Worm (Caenorhabditis elegans) whole organism, late embryonic: ENCODE measurements around the gene Y69E1A.8.

Experiments
- C38D4.7 ChIP-seq: fragments of 200-800 bp; sonication (Bioruptor generic); optimal IDR thresholded peaks from 2 replicates; lab custom pipeline; 2018; ENCODE audit warnings: mild to moderate bottlenecking, missing genetic modification characterization, moderate library complexity, missing compliant biosample characterization
- K02D7.2 ChIP-seq: sonication (generic microtip); optimal IDR thresholded peaks from 2 replicates; lab custom pipeline; 2017; ENCODE audit warnings: mild to moderate bottlenecking, missing genetic modification characterization, missing compliant biosample characterization
- T23F11.4 ChIP-seq: fragments of 200-800 bp; sonication (Bioruptor generic); optimal IDR thresholded peaks from 2 replicates; lab custom pipeline; 2018; ENCODE audit warnings: mild to moderate bottlenecking, missing genetic modification characterization, missing compliant biosample characterization
- Y22D7AL.16 ChIP-seq: sonication (generic microtip); optimal IDR thresholded peaks from 2 replicates; lab custom pipeline; 2016; ENCODE audit warnings: missing genetic modification characterization, missing compliant biosample characterization
- ahr-1 ChIP-seq: sonication (generic microtip); optimal IDR thresholded peaks from 2 replicates; lab custom pipeline; 2016; ENCODE audit warnings: missing genetic modification characterization, missing compliant biosample characterization
- ceh-18 ChIP-seq: sonication (generic microtip); optimal IDR thresholded peaks from 2 replicates; lab custom pipeline; 2016; ENCODE audit warnings: missing genetic modification characterization, missing compliant biosample characterization
- ceh-30 ChIP-seq: fragments of 150-350 bp; optimal IDR thresholded peaks from 2 replicates; lab custom pipeline; 2014; ENCODE audit warnings: missing biosample characterization, missing genetic modification characterization
- ceh-31 ChIP-seq: sonication (generic microtip); optimal IDR thresholded peaks from 2 replicates; lab custom pipeline; 2016; ENCODE audit warnings: missing genetic modification characterization, missing compliant biosample characterization
- ceh-34 ChIP-seq: sonication (generic microtip); optimal IDR thresholded peaks from 2 replicates; lab custom pipeline; 2016; ENCODE audit warnings: mild to moderate bottlenecking, missing genetic modification characterization, missing compliant biosample characterization
- ceh-48 ChIP-seq: sonication (generic microtip); optimal IDR thresholded peaks from 2 replicates; lab custom pipeline; 2016; ENCODE audit warnings: missing genetic modification characterization, inconsistent platforms, missing compliant biosample characterization
- ceh-6 ChIP-seq: fragments of 200-800 bp; sonication (Bioruptor generic); optimal IDR thresholded peaks from 2 replicates; lab custom pipeline; 2018; ENCODE audit warnings: mild to moderate bottlenecking, missing genetic modification characterization, missing compliant biosample characterization
- che-1 ChIP-seq: sonication (generic microtip); optimal IDR thresholded peaks from 2 replicates; lab custom pipeline; 2016; ENCODE audit warnings: mild to moderate bottlenecking, missing genetic modification characterization, missing compliant biosample characterization
- ets-4 ChIP-seq: sonication (generic microtip); optimal IDR thresholded peaks from 2 replicates; lab custom pipeline; 2016; ENCODE audit warnings: missing genetic modification characterization, missing compliant biosample characterization
- eyg-1 ChIP-seq: sonication (generic microtip); optimal IDR thresholded peaks from 2 replicates; lab custom pipeline; 2016; ENCODE audit warnings: missing genotype, missing genetic modification characterization, missing compliant biosample characterization
- fax-1 ChIP-seq: sonication (generic microtip); optimal IDR thresholded peaks from 2 replicates; lab custom pipeline; 2016; ENCODE audit warnings: missing genotype, missing genetic modification characterization, missing compliant biosample characterization
- fkh-10 ChIP-seq: fragments of 150-350 bp; optimal IDR thresholded peaks from 2 replicates; lab custom pipeline; 2014; ENCODE audit warnings: missing biosample characterization, missing genetic modification reagents, missing genetic modification characterization
- gmeb-2 ChIP-seq: sonication (generic microtip); optimal IDR thresholded peaks from 2 replicates; lab custom pipeline; 2016; ENCODE audit warnings: missing genetic modification characterization, inconsistent platforms, missing compliant biosample characterization
- hlh-15 ChIP-seq: sonication (generic microtip); optimal IDR thresholded peaks from 2 replicates; lab custom pipeline; 2016; ENCODE audit warnings: missing genetic modification characterization, missing compliant biosample characterization
- hlh-30 ChIP-seq: sonication (generic microtip); optimal IDR thresholded peaks from 2 replicates; lab custom pipeline; 2017; ENCODE audit warnings: antibody characterized with exemption, missing genetic modification characterization, missing compliant biosample characterization; ENCODE audit not compliant: insufficient read depth
- mec-3 ChIP-seq: sonication (generic microtip); optimal IDR thresholded peaks from 2 replicates; lab custom pipeline; 2016; ENCODE audit warnings: borderline replicate concordance, missing genetic modification characterization, missing compliant biosample characterization
- nfya-1 ChIP-seq: sonication (generic microtip); optimal IDR thresholded peaks from 2 replicates; lab custom pipeline; 2017; ENCODE audit warnings: missing genetic modification characterization, mild to moderate bottlenecking, missing compliant biosample characterization, antibody characterized with exemption, moderate library complexity
- nhr-232 ChIP-seq: sonication (generic microtip); optimal IDR thresholded peaks from 2 replicates; lab custom pipeline; 2016; ENCODE audit warnings: missing genetic modification characterization, missing compliant biosample characterization
- pat-9 ChIP-seq: fragments of 200-800 bp; sonication (Bioruptor generic); optimal IDR thresholded peaks from 2 replicates; lab custom pipeline; 2018; ENCODE audit warnings: mild to moderate bottlenecking, missing genetic modification characterization, moderate library complexity, missing compliant biosample characterization
- pax-1 ChIP-seq: fragments of 150-350 bp; optimal IDR thresholded peaks from 2 replicates; lab custom pipeline; 2014; ENCODE audit warnings: missing biosample characterization, missing genetic modification characterization
- pha-2 ChIP-seq: sonication (generic microtip); optimal IDR thresholded peaks from 2 replicates; lab custom pipeline; 2017; ENCODE audit warnings: mild to moderate bottlenecking, missing genetic modification characterization, missing compliant biosample characterization
- pha-4 ChIP-seq: fragments of 150-350 bp; optimal IDR thresholded peaks from 2 replicates; lab custom pipeline; 2018; ENCODE audit warnings: missing biosample characterization, missing genetic modification reagents, missing genetic modification characterization
- pqm-1 ChIP-seq: sonication (generic microtip); optimal IDR thresholded peaks from 2 replicates; lab custom pipeline; 2016; ENCODE audit warnings: missing genetic modification characterization, missing compliant biosample characterization
- rnt-1 ChIP-seq: sonication (generic microtip); optimal IDR thresholded peaks from 2 replicates; lab custom pipeline; 2016; ENCODE audit warnings: missing genetic modification characterization, missing compliant biosample characterization
- sox-4 ChIP-seq: sonication (generic microtip); optimal IDR thresholded peaks from 2 replicates; lab custom pipeline; 2017; ENCODE audit warnings: mild to moderate bottlenecking, missing genetic modification characterization, inconsistent platforms, missing compliant biosample characterization
- tbx-2 ChIP-seq: sonication (generic microtip); optimal IDR thresholded peaks from 2 replicates; lab custom pipeline; 2016; ENCODE audit warnings: missing genetic modification characterization, missing compliant biosample characterization
- tbx-7 ChIP-seq: sonication (generic microtip); optimal IDR thresholded peaks from 2 replicates; lab custom pipeline; 2016; ENCODE audit warnings: missing genotype, missing genetic modification characterization, missing compliant biosample characterization
- ttx-3 ChIP-seq: sonication (generic microtip); optimal IDR thresholded peaks from 2 replicates; lab custom pipeline; 2016; ENCODE audit warnings: missing genetic modification reagents, missing genetic modification characterization, missing compliant biosample characterization
- unc-42 ChIP-seq: sonication (generic microtip); optimal IDR thresholded peaks from 2 replicates; lab custom pipeline; 2016; ENCODE audit warnings: missing genotype, missing genetic modification characterization, missing compliant biosample characterization
- unc-55 ChIP-seq: sonication (generic microtip); optimal IDR thresholded peaks from 2 replicates; lab custom pipeline; 2017; ENCODE audit warnings: missing biosample characterization, missing genetic modification reagents, missing genetic modification characterization
- unc-86 ChIP-seq: sonication (generic microtip); optimal IDR thresholded peaks from 2 replicates; lab custom pipeline; 2016; ENCODE audit warnings: missing genetic modification characterization, missing compliant biosample characterization
- zip-5 ChIP-seq: sonication (generic microtip); optimal IDR thresholded peaks from 2 replicates; lab custom pipeline; 2016; ENCODE audit warnings: missing genetic modification characterization, missing compliant biosample characterization

Gene Y69E1A.8

DNA sequence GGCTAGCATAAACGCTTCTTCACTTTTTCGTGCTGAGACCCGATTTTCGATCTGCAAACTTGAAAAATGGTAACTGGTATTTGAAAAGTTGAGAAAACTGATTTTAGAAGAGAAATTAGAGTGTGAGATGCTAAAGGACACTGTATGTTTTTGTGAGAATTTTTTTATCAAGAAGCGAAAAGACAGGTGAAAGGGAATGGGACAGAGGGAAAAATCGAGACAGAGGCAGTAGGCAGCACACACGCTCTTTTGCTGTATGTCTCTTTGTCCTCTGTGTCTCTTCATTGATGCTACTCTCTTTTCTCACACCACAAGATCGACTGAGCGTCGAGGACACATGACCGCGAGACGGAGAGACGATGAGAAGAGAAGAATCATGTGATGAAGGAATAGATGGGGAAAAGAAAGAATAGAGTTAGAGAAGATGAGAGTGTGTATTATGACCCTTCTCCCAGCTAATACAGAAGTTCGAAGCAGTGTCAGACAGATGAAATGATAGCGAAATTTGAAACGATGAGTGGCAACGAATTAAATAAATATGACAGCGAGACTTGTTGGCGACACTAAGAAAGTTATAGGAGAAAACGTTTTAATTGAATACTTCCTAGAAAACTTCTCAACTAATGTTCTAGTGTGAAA is 30.4 kb upstream of the Y69E1A.8 start, which contains the start of gene lgg-2 (continued):
- no peak for TF ChIP-seq ahr-1
- no peak for TF ChIP-seq eyg-1 (tag; lab: Kevin White, UChicago)
- no peak for TF ChIP-seq che-1
- TF ChIP-seq ceh-31 = peak; percentile 73
- TF ChIP-seq mec-3 (tag; lab: Kevin White, UChicago) = no peak
- peak; percentile 29 for TF ChIP-seq pax-1 (tag; lab: Kevin White, UChicago)
- TF ChIP-seq fkh-10 (GFP tag; lab: Kevin White, UChicago) = no peak
- no peak for TF ChIP-seq pat-9
- TF ChIP-seq nhr-232 (tag; lab: Kevin White, UChicago) = no peak
- TF ChIP-seq sox-4 (tag; lab: Kevin White, UChicago) = no peak
- no peak for TF ChIP-seq pqm-1 (tag; lab: Kevin White, UChicago)
- TF ChIP-seq ceh-6 (GFP tag; lab: Kevin White, UChicago) = no peak
- TF ChIP-seq ets-4 (tag; lab: Kevin White, UChicago) = peak; percentile 29
- TF ChIP-seq rnt-1 = peak; percentile 75
- TF ChIP-seq hlh-15 = no peak
- TF ChIP-seq pha-4 = no peak
- TF ChIP-seq hlh-30 (tag; lab: Kevin White, UChicago) = peak; percentile 100
- TF ChIP-seq ceh-30 (tag; lab: Kevin White, UChicago) = no peak
- no peak for TF ChIP-seq C38D4.7 (GFP tag; lab: Kevin White, UChicago)
- no peak for TF ChIP-seq T23F11.4 (GFP tag; lab: Kevin White, UChicago)
- TF ChIP-seq unc-55 (GFP tag; lab: Kevin White, UChicago) = peak; percentile 69
- no peak for TF ChIP-seq tbx-7 (tag; lab: Kevin White, UChicago)
- peak; percentile 45 for TF ChIP-seq fax-1 (tag; lab: Kevin White, UChicago)
- TF ChIP-seq ttx-3 = no peak
- TF ChIP-seq, all 69 proteins: peak for 19

DNA sequence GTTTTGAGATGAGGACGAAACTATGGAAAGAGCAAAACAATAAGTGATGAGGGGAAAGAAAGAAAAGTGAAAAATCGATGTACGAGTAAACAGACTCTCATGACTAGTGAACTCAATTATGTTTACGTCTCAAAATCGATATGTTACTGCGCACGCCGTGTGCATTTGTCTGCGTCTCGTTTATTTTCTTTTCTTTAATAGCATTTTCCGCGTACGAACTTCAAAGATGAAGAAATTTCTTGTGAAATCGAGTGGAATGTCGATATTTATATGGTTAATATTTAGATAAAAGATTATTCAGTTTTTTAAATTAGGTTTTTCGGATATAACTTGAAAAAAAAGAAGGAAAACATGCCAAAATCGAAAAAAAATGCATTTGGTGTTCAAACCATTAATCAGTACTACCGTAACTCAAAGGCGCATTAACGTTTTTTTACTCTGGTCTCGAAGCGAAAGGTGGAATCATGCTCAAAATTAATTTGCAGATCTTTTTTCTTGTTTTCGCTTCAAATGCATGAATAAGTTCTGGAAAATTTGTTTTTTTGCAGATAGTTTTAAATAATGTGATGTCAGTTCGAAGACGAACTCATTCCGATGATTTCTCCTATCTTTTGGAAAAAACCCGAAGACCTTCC is 29.4 kb upstream of the Y69E1A.8 start, which contains the start of gene fic-1:
TSS of gene fic-1 (plus strand) at position 549 of the 635 bp plus-strand sequence.
- peak; percentile 13 for TF ChIP-seq unc-55 (GFP tag; lab: Kevin White, UChicago)
- TF ChIP-seq Y22D7AL.16 (tag; lab: Kevin White, UChicago) = no peak
- TF ChIP-seq ceh-48 (tag; lab: Kevin White, UChicago) = peak; percentile 98
- TF ChIP-seq tbx-2 = peak; percentile 18
- TF ChIP-seq nhr-232 (tag; lab: Kevin White, UChicago) = no peak
- TF ChIP-seq ceh-31 = peak; percentile 78
- peak; percentile 56 for TF ChIP-seq hlh-30 (tag; lab: Kevin White, UChicago)
- TF ChIP-seq pha-2 = no peak
- peak; percentile 52 for TF ChIP-seq nfya-1 (tag; lab: Kevin White, UChicago)
- no peak for TF ChIP-seq ceh-34 (tag; lab: Kevin White, UChicago)
- TF ChIP-seq gmeb-2 (tag; lab: Kevin White, UChicago) = no peak
- peak; percentile 99 for TF ChIP-seq unc-42 (tag; lab: Kevin White, UChicago)
- TF ChIP-seq unc-86 = no peak

DNA sequence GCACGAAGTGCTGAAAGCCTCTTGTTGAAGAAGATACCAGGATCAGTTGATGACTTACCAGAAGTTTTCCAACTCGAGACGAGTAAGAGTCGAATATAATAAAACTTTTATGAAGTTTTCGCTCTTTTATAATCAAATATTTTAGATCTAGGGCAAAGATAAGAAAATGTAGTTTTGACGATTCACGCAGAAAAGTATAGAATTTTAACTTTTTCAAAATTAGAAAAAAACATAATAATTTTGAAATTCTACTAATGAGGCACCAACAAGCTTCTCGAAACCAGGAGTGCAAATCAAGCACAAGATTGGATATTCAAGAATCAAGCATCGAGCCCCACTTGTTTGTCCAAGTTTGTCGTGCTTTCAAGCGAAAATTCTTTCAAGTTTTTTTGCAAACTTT is 17.6 kb upstream of the Y69E1A.8 start, which contains the start of gene Y69E1A.1:
TSS of gene Y69E1A.1 (minus strand) at position 101 of the 400 bp plus-strand sequence.
- TF ChIP-seq ceh-18 = no peak
- no peak for TF ChIP-seq K02D7.2 (tag; lab: Kevin White, UChicago)
- no peak for TF ChIP-seq unc-55 (GFP tag; lab: Kevin White, UChicago)
- no peak for TF ChIP-seq ets-4 (tag; lab: Kevin White, UChicago)
- TF ChIP-seq nfya-1 (tag; lab: Kevin White, UChicago) = no peak
- no peak for TF ChIP-seq zip-5
- TF ChIP-seq eyg-1 (tag; lab: Kevin White, UChicago) = no peak
- TF ChIP-seq, all 69 proteins: peak for 0
